Worm (Caenorhabditis elegans) whole organism, L1 larva: ENCODE results near the gene F25B5.3.

Experiments
- C16A3.4 ChIP-seq: fragments of 150-350 bp; optimal IDR thresholded peaks from 2 replicates; lab custom pipeline; 2014; ENCODE audit warnings: missing biosample characterization, missing genetic modification characterization
- F16B12.6 ChIP-seq: fragments of 150-350 bp; optimal IDR thresholded peaks from 2 replicates; lab custom pipeline; 2014; ENCODE audit warnings: missing biosample characterization, missing genetic modification characterization
- Y116A8C.19 ChIP-seq: sonication (generic microtip); optimal IDR thresholded peaks from 2 replicates; lab custom pipeline; 2016; ENCODE audit warnings: missing compliant biosample characterization, missing genetic modification characterization, borderline replicate concordance
- aha-1 ChIP-seq: fragments of 150-350 bp; optimal IDR thresholded peaks from 2 replicates; lab custom pipeline; 2014; ENCODE audit warnings: missing biosample characterization, missing genetic modification characterization
- blmp-1 ChIP-seq: fragments of 150-350 bp; optimal IDR thresholded peaks from 2 replicates; lab custom pipeline; 2014; ENCODE audit warnings: missing biosample characterization, missing genetic modification characterization
- ceh-63 ChIP-seq: fragments of 200-800 bp; sonication (Bioruptor generic); optimal IDR thresholded peaks from 2 replicates; lab custom pipeline; 2018; ENCODE audit warnings: mild to moderate bottlenecking, missing genetic modification characterization, missing compliant biosample characterization
- ceh-88 ChIP-seq: fragments of 200-800 bp; sonication (Bioruptor generic); IDR thresholded peaks from 2 replicates; pipeline ENCODE4 v1.3.6; 2022; ENCODE audit warnings: missing genetic modification characterization, missing compliant biosample characterization
- ceh-90 ChIP-seq: sonication (generic microtip); optimal IDR thresholded peaks from 2 replicates; lab custom pipeline; 2016; ENCODE audit warnings: missing genetic modification characterization, missing compliant biosample characterization
- ces-1 ChIP-seq: fragments of 150-350 bp; optimal IDR thresholded peaks from 2 replicates; lab custom pipeline; 2014; ENCODE audit warnings: missing biosample characterization, missing genetic modification reagents, missing genetic modification characterization
- efl-1 ChIP-seq, 4 experiments: fragments of 150-350 bp; optimal IDR thresholded peaks in 3 of 4; peaks in 1 of 4; 1 replicate in 1 of 4; 2 replicates in 3 of 4; lab custom pipeline; 2014; ENCODE audit warnings: missing biosample characterization in 2 of 4, missing genetic modification characterization in 2 of 4, missing genetic modification reagents in 2 of 4
- efl-3 ChIP-seq: fragments of 200-800 bp; sonication (Bioruptor generic); optimal IDR thresholded peaks from 2 replicates; lab custom pipeline; 2018; ENCODE audit warnings: mild to moderate bottlenecking, missing genetic modification characterization, missing compliant biosample characterization
- egl-13 ChIP-seq: sonication (generic microtip); optimal IDR thresholded peaks from 2 replicates; lab custom pipeline; 2016; ENCODE audit warnings: missing genotype, missing genetic modification reagents, missing genetic modification characterization, missing compliant biosample characterization
- egl-27 ChIP-seq, 2 experiments: fragments of 150-350 bp in 1 of 2; sonication (generic microtip); optimal IDR thresholded peaks; 3 replicates each; lab custom pipeline; 2017 to 2018; ENCODE audit warnings: missing biosample characterization in 2 of 2, missing genetic modification characterization in 2 of 2, missing genetic modification reagents in 2 of 2
- elt-2 ChIP-seq: sonication (generic microtip); optimal IDR thresholded peaks from 2 replicates; lab custom pipeline; 2016; ENCODE audit warnings: missing genetic modification characterization, mild to moderate bottlenecking, inconsistent platforms, missing compliant biosample characterization, missing genetic modification reagents
- fkh-10 ChIP-seq: sonication (generic microtip); optimal IDR thresholded peaks from 2 replicates; lab custom pipeline; 2017; ENCODE audit warnings: missing biosample characterization, missing genetic modification reagents, missing genetic modification characterization
- fkh-4 ChIP-seq: sonication (generic microtip); optimal IDR thresholded peaks from 2 replicates; lab custom pipeline; 2016; ENCODE audit warnings: missing compliant biosample characterization, missing genetic modification characterization, borderline replicate concordance
- fkh-8 ChIP-seq: sonication (generic microtip); optimal IDR thresholded peaks from 2 replicates; lab custom pipeline; 2016; ENCODE audit warnings: mild to moderate bottlenecking, missing genetic modification characterization, missing compliant biosample characterization
- grh-1 ChIP-seq: fragments of 200-800 bp; sonication (Bioruptor generic); IDR thresholded peaks from 2 replicates; pipeline ENCODE4 v1.3.6; 2022; ENCODE audit warnings: missing genetic modification reagents, missing genetic modification characterization, missing compliant biosample characterization
- hlh-17 ChIP-seq: fragments of 200-800 bp; sonication (Bioruptor generic); optimal IDR thresholded peaks from 2 replicates; lab custom pipeline; 2018; ENCODE audit warnings: missing genetic modification characterization, mild to moderate bottlenecking, missing compliant biosample characterization, moderate library complexity, borderline replicate concordance
- hlh-4 ChIP-seq: sonication (generic microtip); optimal IDR thresholded peaks from 2 replicates; lab custom pipeline; 2016; ENCODE audit warnings: mild to moderate bottlenecking, missing genetic modification characterization, missing compliant biosample characterization
- hpl-2 ChIP-seq: fragments of 150-350 bp; optimal IDR thresholded peaks from 2 replicates; lab custom pipeline; 2014; ENCODE audit warnings: missing biosample characterization, missing genetic modification reagents, missing genetic modification characterization
- irx-1 ChIP-seq: sonication (generic microtip); optimal IDR thresholded peaks from 2 replicates; lab custom pipeline; 2016; ENCODE audit warnings: missing genetic modification characterization, missing compliant biosample characterization
- jun-1 ChIP-seq: fragments of 150-350 bp; optimal IDR thresholded peaks from 2 replicates; lab custom pipeline; 2014; ENCODE audit warnings: missing biosample characterization, missing genetic modification reagents, missing genetic modification characterization
- lin-13 ChIP-seq: fragments of 150-350 bp; optimal IDR thresholded peaks from 2 replicates; lab custom pipeline; 2014; ENCODE audit warnings: missing biosample characterization, missing genetic modification reagents, missing genetic modification characterization
- lin-14 ChIP-seq: fragments of 200-800 bp; sonication (Bioruptor generic); optimal IDR thresholded peaks from 2 replicates; lab custom pipeline; 2018; ENCODE audit warnings: mild to moderate bottlenecking, missing genetic modification characterization, moderate library complexity, missing compliant biosample characterization
- lin-15B ChIP-seq: fragments of 150-350 bp; sonication (generic microtip); optimal IDR thresholded peaks from 3 replicates; lab custom pipeline; 2014; ENCODE audit warnings: missing biosample characterization, missing genetic modification characterization
- lin-35 ChIP-seq, 2 experiments: fragments of 150-350 bp; optimal IDR thresholded peaks; 2 replicates each; lab custom pipeline; 2014; ENCODE audit warnings: missing biosample characterization in 2 of 2, missing genetic modification characterization in 2 of 2, missing genetic modification reagents in 2 of 2
- lin-39 ChIP-seq: fragments of 150-350 bp; optimal IDR thresholded peaks from 2 replicates; lab custom pipeline; 2014; ENCODE audit warnings: missing biosample characterization, missing genetic modification reagents, missing genetic modification characterization
- lir-3 ChIP-seq: sonication (generic microtip); optimal IDR thresholded peaks from 2 replicates; lab custom pipeline; 2016; ENCODE audit warnings: mild to moderate bottlenecking, missing genetic modification characterization, moderate library complexity, missing compliant biosample characterization; ENCODE audit not compliant: poor library complexity
- mab-9 ChIP-seq: fragments of 200-800 bp; sonication (Bioruptor generic); IDR thresholded peaks from 2 replicates; pipeline ENCODE4 v1.3.6; 2022; ENCODE audit warnings: missing genetic modification reagents, missing genetic modification characterization, missing compliant biosample characterization
- mdl-1 ChIP-seq, 2 experiments: fragments of 150-350 bp; optimal IDR thresholded peaks; 2 replicates each; lab custom pipeline; 2014 to 2017; ENCODE audit warnings: missing biosample characterization in 2 of 2, missing genetic modification characterization in 2 of 2, inconsistent platforms in 1 of 2
- mef-2 ChIP-seq: fragments of 150-350 bp; optimal IDR thresholded peaks from 2 replicates; lab custom pipeline; 2014; ENCODE audit warnings: missing biosample characterization, missing genetic modification characterization
- nhr-11 ChIP-seq: fragments of 150-350 bp; optimal IDR thresholded peaks from 2 replicates; lab custom pipeline; 2014; ENCODE audit warnings: missing biosample characterization, missing genetic modification characterization
- nhr-20 ChIP-seq: sonication (generic microtip); optimal IDR thresholded peaks from 2 replicates; lab custom pipeline; 2016; ENCODE audit warnings: mild to moderate bottlenecking, missing genetic modification characterization, missing compliant biosample characterization
- nhr-28 ChIP-seq: fragments of 150-350 bp; optimal IDR thresholded peaks from 2 replicates; lab custom pipeline; 2014; ENCODE audit warnings: missing biosample characterization, missing genetic modification characterization
- nhr-47 ChIP-seq: sonication (generic microtip); optimal IDR thresholded peaks from 2 replicates; lab custom pipeline; 2016; ENCODE audit warnings: mild to moderate bottlenecking, missing genetic modification characterization, moderate library complexity, missing compliant biosample characterization
- nhr-71 ChIP-seq: sonication (generic microtip); optimal IDR thresholded peaks from 2 replicates; lab custom pipeline; 2016; ENCODE audit warnings: mild to moderate bottlenecking, missing genetic modification characterization, moderate library complexity, missing compliant biosample characterization
- nhr-76 ChIP-seq: sonication (generic microtip); optimal IDR thresholded peaks from 2 replicates; lab custom pipeline; 2017; ENCODE audit warnings: missing biosample characterization, missing genetic modification characterization
- nhr-85 ChIP-seq: sonication (generic microtip); peaks from one replicate; lab custom pipeline; 2016; ENCODE audit warnings: missing genetic modification characterization, inconsistent platforms, missing compliant biosample characterization
- nhr-90 ChIP-seq: sonication (generic microtip); optimal IDR thresholded peaks from 2 replicates; lab custom pipeline; 2016; ENCODE audit warnings: mild to moderate bottlenecking, missing genetic modification characterization, missing compliant biosample characterization; ENCODE audit not compliant: poor library complexity
- pag-3 ChIP-seq: sonication (generic microtip); optimal IDR thresholded peaks from 2 replicates; lab custom pipeline; 2017; ENCODE audit warnings: missing genetic modification characterization, mild to moderate bottlenecking, missing compliant biosample characterization, antibody characterized with exemption, borderline replicate concordance; ENCODE audit not compliant: insufficient read depth
- skn-1 ChIP-seq: fragments of 150-350 bp; optimal IDR thresholded peaks from 2 replicates; lab custom pipeline; 2014; ENCODE audit warnings: missing biosample characterization, missing genetic modification characterization
- snpc-4 ChIP-seq: fragments of 150-350 bp; optimal IDR thresholded peaks from 2 replicates; lab custom pipeline; 2014; ENCODE audit warnings: missing biosample characterization, missing genetic modification characterization
- sox-4 ChIP-seq: sonication (generic microtip); optimal IDR thresholded peaks from 2 replicates; lab custom pipeline; 2016; ENCODE audit warnings: missing genetic modification characterization, missing compliant biosample characterization
- sptf-1 ChIP-seq: fragments of 150-350 bp; optimal IDR thresholded peaks from 2 replicates; lab custom pipeline; 2014; ENCODE audit warnings: missing biosample characterization, missing genetic modification characterization
- sup-37 ChIP-seq: fragments of 200-800 bp; sonication (Bioruptor generic); optimal IDR thresholded peaks from 2 replicates; lab custom pipeline; 2018; ENCODE audit warnings: mild to moderate bottlenecking, missing genetic modification characterization, missing compliant biosample characterization
- tbx-2 ChIP-seq: sonication (generic microtip); optimal IDR thresholded peaks from 2 replicates; lab custom pipeline; 2016; ENCODE audit warnings: missing genetic modification characterization, missing compliant biosample characterization
- unc-130 ChIP-seq: fragments of 150-350 bp; optimal IDR thresholded peaks from 2 replicates; lab custom pipeline; 2017; ENCODE audit warnings: missing biosample characterization, missing genetic modification characterization, inconsistent platforms
- unc-62 ChIP-seq: fragments of 150-350 bp; optimal IDR thresholded peaks from 2 replicates; lab custom pipeline; 2014; ENCODE audit warnings: missing biosample characterization, missing genetic modification reagents, missing genetic modification characterization
- unc-98 ChIP-seq: fragments of 200-800 bp; sonication (Bioruptor generic); IDR thresholded peaks from 2 replicates; pipeline ENCODE4 v1.3.6; 2022; ENCODE audit warnings: missing genetic modification characterization, missing compliant biosample characterization
- xbp-1 ChIP-seq: sonication (generic microtip); optimal IDR thresholded peaks from 2 replicates; lab custom pipeline; 2016; ENCODE audit warnings: missing genetic modification characterization, missing compliant biosample characterization
- zag-1 ChIP-seq: fragments of 150-350 bp; optimal IDR thresholded peaks from 2 replicates; lab custom pipeline; 2014; ENCODE audit warnings: missing biosample characterization, missing genetic modification characterization
- ztf-11 ChIP-seq, 2 experiments: sonication (generic microtip); optimal IDR thresholded peaks; 2 replicates each; lab custom pipeline; 2016 to 2017; ENCODE audit warnings: missing genetic modification characterization in 2 of 2, missing biosample characterization in 1 of 2, missing compliant biosample characterization in 1 of 2

The F25B5.3 gene

DNA sequence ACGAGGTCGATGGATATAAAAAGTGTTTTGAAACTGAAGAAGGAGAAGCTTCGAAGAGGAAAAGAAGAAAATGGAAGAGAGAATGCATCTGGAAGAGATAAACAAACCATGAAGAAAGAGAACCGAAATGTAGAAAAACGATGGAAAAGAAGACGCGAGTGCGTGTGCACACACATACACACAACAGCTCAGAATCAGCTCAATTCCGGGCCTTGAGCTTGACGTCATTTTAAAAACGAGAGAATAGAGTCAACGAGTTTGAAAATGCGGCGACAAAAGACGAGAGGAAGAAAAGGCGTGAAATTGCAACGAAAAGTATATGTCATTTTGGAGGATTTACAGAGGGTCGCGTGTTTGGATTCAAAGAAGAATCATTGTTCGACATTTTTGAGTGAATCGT is 50.9 kb downstream of the F25B5.3 start (continued):
- no peak for TF ChIP-seq mdl-1 (tag; optimal IDR thresholded peaks at IDR 0.05; lab: Kevin White, UChicago)
- no peak for TF ChIP-seq jun-1 (tag; lab: Kevin White, UChicago)
- TF ChIP-seq sup-37 (GFP tag; lab: Kevin White, UChicago), result no peak
- no peak for TF ChIP-seq nhr-90
- no peak for TF ChIP-seq nhr-85
- no peak for TF ChIP-seq zag-1 (tag; lab: Kevin White, UChicago)
- TF ChIP-seq fkh-8 (tag; lab: Kevin White, UChicago), result peak; percentile 74
- TF ChIP-seq nhr-71, result peak; percentile 52
- TF ChIP-seq snpc-4, result no peak
- TF ChIP-seq unc-62 (GFP tag; lab: Kevin White, UChicago), result no peak
- TF ChIP-seq mef-2 (tag; lab: Kevin White, UChicago), result no peak
- no peak for TF ChIP-seq nhr-20 (tag; lab: Kevin White, UChicago)
- no peak for TF ChIP-seq fkh-4 (tag; lab: Kevin White, UChicago)
- no peak for TF ChIP-seq hlh-17 (GFP tag; lab: Kevin White, UChicago)
- no peak for TF ChIP-seq F16B12.6 (tag; lab: Kevin White, UChicago)
- no peak for TF ChIP-seq sptf-1 (tag; lab: Kevin White, UChicago)
- TF ChIP-seq lin-35 (GFP tag; optimal IDR thresholded peaks at IDR 0.05; lab: Kevin White, UChicago), result peak in 1 of 2 experiments; percentile 35
- TF ChIP-seq pag-3 (tag; lab: Kevin White, UChicago), result no peak
- TF ChIP-seq irx-1 (tag; lab: Kevin White, UChicago), result no peak
- no peak for TF ChIP-seq nhr-11 (tag; lab: Kevin White, UChicago)
- TF ChIP-seq aha-1 (tag; lab: Kevin White, UChicago), result no peak
- TF ChIP-seq nhr-47, result peak; percentile 17
- no peak for TF ChIP-seq tbx-2 (tag; lab: Kevin White, UChicago)
- TF ChIP-seq ceh-63, result no peak
- no peak for TF ChIP-seq mab-9 (GFP tag; lab: Robert Waterston, UW)
- no peak for TF ChIP-seq Y116A8C.19
- peak; percentile 80 for TF ChIP-seq lin-14 (GFP tag; lab: Kevin White, UChicago)
- no peak for TF ChIP-seq elt-2 (tag; lab: Kevin White, UChicago)
- no peak for TF ChIP-seq efl-3 (GFP tag; lab: Kevin White, UChicago)
- TF ChIP-seq lin-39, result no peak
- no peak for TF ChIP-seq C16A3.4
- no peak for TF ChIP-seq lin-13 (GFP tag; lab: Kevin White, UChicago)
- no peak for TF ChIP-seq ceh-88 (GFP tag; lab: Robert Waterston, UW)
- no peak for TF ChIP-seq egl-13 (tag; lab: Kevin White, UChicago)
- TF ChIP-seq unc-98 (GFP tag; lab: Robert Waterston, UW), result no peak
- peak; percentile 15 for TF ChIP-seq fkh-10 (GFP tag; lab: Kevin White, UChicago)
- TF ChIP-seq sox-4 (tag; lab: Kevin White, UChicago), result no peak
- no peak for TF ChIP-seq ceh-90 (tag; lab: Kevin White, UChicago)
- TF ChIP-seq hlh-4, result no peak
- TF ChIP-seq lir-3 (tag; lab: Kevin White, UChicago), result no peak
- no peak for TF ChIP-seq ztf-11 (tag; optimal IDR thresholded peaks at IDR 0.05; lab: Kevin White, UChicago)
- TF ChIP-seq grh-1 (GFP tag; lab: Robert Waterston, UW), result no peak
- TF ChIP-seq efl-1 (optimal IDR thresholded peaks at IDR 0.05; lab: Kevin White, UChicago), result peak in 1 of 2 experiments; percentile 20
- no peak for TF ChIP-seq efl-1 (GFP tag; optimal IDR thresholded peaks at IDR 0.05 in 1 of 2; lab: Kevin White, UChicago)
- TF ChIP-seq unc-130 (tag; lab: Kevin White, UChicago), result no peak
- no peak for TF ChIP-seq lin-15B (tag; lab: Kevin White, UChicago)
- TF ChIP-seq xbp-1 (tag; lab: Kevin White, UChicago), result peak; percentile 32
- TF ChIP-seq ces-1, result no peak
- TF ChIP-seq hpl-2 (GFP tag; lab: Kevin White, UChicago), result no peak
- TF ChIP-seq skn-1, result no peak
- TF ChIP-seq egl-27 (tag; optimal IDR thresholded peaks at IDR 0.05; lab: Kevin White, UChicago), result no peak
- TF ChIP-seq nhr-76 (tag; lab: Kevin White, UChicago), result no peak
- no peak for TF ChIP-seq blmp-1 (tag; lab: Kevin White, UChicago)
- no peak for TF ChIP-seq nhr-28 (tag; lab: Kevin White, UChicago)
